Worm (Caenorhabditis elegans): ENCODE results near the gene Y54G11A.17.

Gene Y54G11A.17

ce11 chrII:14365182-14365751 is 16.1 kb upstream of the Y54G11A.17 start, which contains the start of gene imb-2 (continued):
- TF ChIP-seq snpc-3.4 (tag; optimal IDR thresholded peaks at IDR 0.05) (peak; percentile 13), him-1 (tag; optimal IDR thresholded peaks at IDR 0.05) (peak; percentile 3), zfh-2 (GFP tag; conservative IDR thresholded peaks at IDR 0.05) (peak; percentile 61), ztf-28 (GFP tag; IDR thresholded peaks at IDR 0.05) (no peak), F23B12.7 (tag; optimal IDR thresholded peaks at IDR 0.05; ENCODE audit: insufficient read depth) (no peak), C06A6.2 (GFP tag; conservative IDR thresholded peaks at IDR 0.05) (no peak), K11D2.4 (GFP tag; IDR thresholded peaks at IDR 0.05) (no peak), F49E8.2 (tag; optimal IDR thresholded peaks at IDR 0.05; ENCODE audit: insufficient read depth) (peak; percentile 3), lin-35 (GFP tag; optimal IDR thresholded peaks at IDR 0.05) (peak in 1 of 3 experiments; percentile 73), Y53F4B.3 (GFP tag; IDR thresholded peaks at IDR 0.05) (no peak), C17E4.6 (GFP tag; IDR thresholded peaks at IDR 0.05) (no peak), sdz-38 (tag; optimal IDR thresholded peaks at IDR 0.05) (no peak), egrh-3 (GFP tag; IDR thresholded peaks at IDR 0.05) (no peak), let-526 (GFP tag; IDR thresholded peaks at IDR 0.05) (no peak), athp-1 (tag; optimal IDR thresholded peaks at IDR 0.05) (no peak), ztf-6 (GFP tag; IDR thresholded peaks at IDR 0.05) (no peak), pha-4 (tag; optimal IDR thresholded peaks at IDR 0.05) (no peak), ztf-18 (tag; optimal IDR thresholded peaks at IDR 0.05) (peak; percentile 89), B0019.2 (GFP tag; conservative IDR thresholded peaks at IDR 0.05) (no peak), ztf-22 (GFP tag; optimal IDR thresholded peaks at IDR 0.05) (no peak), hmg-1.2 (GFP tag; IDR thresholded peaks at IDR 0.05) (peak; percentile 10; the same call in 1 of the 2 replicates), chd-7 (tag; optimal IDR thresholded peaks at IDR 0.05) (no peak), madf-8 (GFP tag; conservative IDR thresholded peaks at IDR 0.05) (peak; percentile 49), nhr-80 (tag; optimal IDR thresholded peaks at IDR 0.05) (peak; percentile 44), lsy-27 (tag; optimal IDR thresholded peaks at IDR 0.05; ENCODE audit: borderline replicate concordance, insufficient read depth) (no peak), ceh-91 (GFP tag; IDR thresholded peaks at IDR 0.05) (peak; percentile 52; the same call in 1 of the 2 replicates), tbx-9 (tag; optimal IDR thresholded peaks at IDR 0.05; ENCODE audit: borderline replicate concordance) (no peak), mxl-1 (tag; optimal IDR thresholded peaks at IDR 0.05) (no peak), F52B5.7 (tag; optimal IDR thresholded peaks at IDR 0.05) (no peak), unc-130 (GFP tag; optimal IDR thresholded peaks at IDR 0.05) (peak; percentile 12), T26A5.8 (tag; optimal IDR thresholded peaks at IDR 0.05) (no peak), F22D6.2 (tag; optimal IDR thresholded peaks at IDR 0.05) (no peak), let-607 (tag; optimal IDR thresholded peaks at IDR 0.05) (peak in 1 of 2 experiments; percentile 15), hlh-26 (GFP tag; conservative IDR thresholded peaks at IDR 0.05) (no peak), T07F8.4 (tag; optimal IDR thresholded peaks at IDR 0.05) (no peak), nhr-179 (tag; optimal IDR thresholded peaks at IDR 0.05) (no peak), rpc-1 (optimal IDR thresholded peaks at IDR 0.05) (no peak), rpc-1 (tag; optimal IDR thresholded peaks at IDR 0.05) (no peak), ceh-58 (GFP tag; IDR thresholded peaks at IDR 0.05) (no peak), Y95B8A.8 (GFP tag; IDR thresholded peaks at IDR 0.05) (no peak), attf-5 (GFP tag; optimal IDR thresholded peaks at IDR 0.05) (peak; percentile 89), ZK185.1 (tag; optimal IDR thresholded peaks at IDR 0.05; ENCODE audit: poor library complexity, severe bottlenecking) (no peak), ztf-25 (GFP tag; IDR thresholded peaks at IDR 0.05) (no peak), lsl-1 (GFP tag; optimal IDR thresholded peaks at IDR 0.05) (peak; percentile 88), nfya-1 (tag; optimal IDR thresholded peaks at IDR 0.05; ENCODE audit: borderline replicate concordance, insufficient read depth) (no peak), die-1 (tag; optimal IDR thresholded peaks at IDR 0.05) (no peak), repo-1 (tag; optimal IDR thresholded peaks at IDR 0.05) (no peak), K12H6.12 (tag; optimal IDR thresholded peaks at IDR 0.05) (peak; percentile 60)
